Fruit fly (Drosophila melanogaster) whole organism, embryonic: ENCODE data around the gene CG14341.
A peak's percentile ranks its signal among the peaks of the same experiment; 100 is the strongest.

Experiments
- Atf6 ChIP-seq: fragments of 200-800 bp; sonication (Bioruptor generic); IDR thresholded peaks from 2 replicates; pipeline ENCODE4 v1.3.6; 2022; ENCODE audit warnings: missing biosample characterization, missing genetic modification characterization
- Blimp-1 ChIP-seq: fragments of 200-800 bp; sonication (Bioruptor generic); optimal IDR thresholded peaks from 3 replicates; lab custom pipeline; 2018; ENCODE audit warnings: missing biosample characterization, missing genetic modification characterization, mild to moderate bottlenecking, moderate library complexity, missing genetic modification reagents
- CG10979 ChIP-seq: fragments of 200-800 bp; sonication (Bioruptor generic); optimal IDR thresholded peaks from 2 replicates; lab custom pipeline; 2018; ENCODE audit warnings: missing biosample characterization, mild to moderate bottlenecking, missing genetic modification characterization, moderate library complexity
- CG11696 ChIP-seq: fragments of 200-800 bp; sonication (Bioruptor generic); IDR thresholded peaks from 2 replicates; pipeline ENCODE4 v1.3.6; 2022; ENCODE audit warnings: missing biosample characterization, missing genetic modification characterization
- CG13424 ChIP-seq: fragments of 200-800 bp; sonication (Bioruptor generic); optimal IDR thresholded peaks from 2 replicates; lab custom pipeline; 2019; ENCODE audit warnings: missing biosample characterization, mild to moderate bottlenecking, missing genetic modification characterization, moderate library complexity
- CG1529 ChIP-seq: fragments of 200-800 bp; sonication (Bioruptor generic); optimal IDR thresholded peaks from 3 replicates; lab custom pipeline; 2018; ENCODE audit warnings: missing biosample characterization, missing genetic modification characterization
- CG17829 ChIP-seq: fragments of 200-800 bp; optimal IDR thresholded peaks from 2 replicates; lab custom pipeline; 2019; ENCODE audit warnings: missing biosample characterization, mild to moderate bottlenecking, missing genetic modification characterization, moderate library complexity
- CG2199 ChIP-seq: fragments of 200-800 bp; sonication (Bioruptor generic); IDR thresholded peaks from 3 replicates; pipeline ENCODE4 v1.3.6; 2022; ENCODE audit warnings: missing biosample characterization, missing genetic modification characterization
- CG2202 ChIP-seq: fragments of 200-800 bp; sonication (Bioruptor generic); optimal IDR thresholded peaks from 2 replicates; lab custom pipeline; 2018; ENCODE audit warnings: missing biosample characterization, mild to moderate bottlenecking, missing genetic modification characterization
- CG2875 ChIP-seq: fragments of 200-800 bp; sonication (Bioruptor generic); optimal IDR thresholded peaks from 2 replicates; lab custom pipeline; 2017; ENCODE audit warnings: missing biosample characterization, mild to moderate bottlenecking, missing genetic modification characterization, missing genetic modification reagents
- CG30020 ChIP-seq: fragments of 200-800 bp; optimal IDR thresholded peaks from 2 replicates; lab custom pipeline; 2019; ENCODE audit warnings: missing biosample characterization, mild to moderate bottlenecking, missing genetic modification characterization, moderate library complexity
- CG30431 ChIP-seq: fragments of 200-800 bp; sonication (Bioruptor generic); optimal IDR thresholded peaks from 2 replicates; lab custom pipeline; 2017; ENCODE audit warnings: missing biosample characterization, missing genetic modification characterization
- CG4360 ChIP-seq: fragments of 200-800 bp; sonication (Bioruptor generic); IDR thresholded peaks from 2 replicates; pipeline ENCODE4 v1.3.6; 2022; ENCODE audit warnings: missing biosample characterization, missing genetic modification characterization
- CG5953 ChIP-seq: fragments of 200-800 bp; sonication (Bioruptor generic); IDR thresholded peaks from 2 replicates; pipeline ENCODE4 v1.3.6; 2022; ENCODE audit warnings: missing biosample characterization, missing genetic modification characterization
- CG8089 ChIP-seq: fragments of 200-800 bp; sonication (Bioruptor generic); optimal IDR thresholded peaks from 3 replicates; lab custom pipeline; 2016; ENCODE audit warnings: missing biosample characterization, missing genetic modification characterization
- CG9797 ChIP-seq: fragments of 200-800 bp; sonication (Bioruptor generic); optimal IDR thresholded peaks from 3 replicates; lab custom pipeline; 2018; ENCODE audit warnings: missing biosample characterization, mild to moderate bottlenecking, missing genetic modification characterization
- Dad ChIP-seq: fragments of 200-800 bp; sonication (Bioruptor generic); optimal IDR thresholded peaks from 3 replicates; lab custom pipeline; 2016; ENCODE audit warnings: missing biosample characterization, missing genetic modification characterization
- E2f2 ChIP-seq: fragments of 200-800 bp; sonication (Bioruptor generic); IDR thresholded peaks from 2 replicates; pipeline ENCODE4 v1.3.6; 2022; ENCODE audit warnings: missing biosample characterization, missing genetic modification characterization
- Fer3 ChIP-seq: fragments of 200-800 bp; sonication (Bioruptor generic); optimal IDR thresholded peaks from 2 replicates; lab custom pipeline; 2018; ENCODE audit warnings: missing biosample characterization, mild to moderate bottlenecking, missing genetic modification characterization, moderate library complexity
- HHEX ChIP-seq: fragments of 200-800 bp; sonication (Bioruptor generic); optimal IDR thresholded peaks from 3 replicates; lab custom pipeline; 2017; ENCODE audit warnings: missing biosample characterization, mild to moderate bottlenecking, missing genetic modification characterization, missing genetic modification reagents
- HLH4C ChIP-seq: fragments of 200-800 bp; sonication (Bioruptor generic); IDR thresholded peaks from 3 replicates; pipeline ENCODE4 v1.3.6; 2022; ENCODE audit warnings: missing biosample characterization, missing genetic modification characterization; ENCODE audit not compliant: partially characterized antibody
- HLH54F ChIP-seq: fragments of 200-800 bp; sonication (Bioruptor generic); optimal IDR thresholded peaks from 3 replicates; lab custom pipeline; 2016; ENCODE audit warnings: missing biosample characterization, missing genetic modification characterization
- Hr3 ChIP-seq: fragments of 200-800 bp; sonication (Bioruptor generic); optimal IDR thresholded peaks from 3 replicates; lab custom pipeline; 2016; ENCODE audit warnings: missing biosample characterization, missing genetic modification characterization
- NC2β ChIP-seq: fragments of 200-800 bp; sonication (Bioruptor generic); optimal IDR thresholded peaks from 2 replicates; lab custom pipeline; 2016; ENCODE audit warnings: missing biosample characterization, missing genetic modification characterization
- Rfx ChIP-seq: fragments of 200-800 bp; sonication (Bioruptor generic); IDR thresholded peaks from 2 replicates; pipeline ENCODE4 v1.3.6; 2022; ENCODE audit warnings: missing biosample characterization, missing genetic modification characterization
- Scr ChIP-seq: fragments of 200-800 bp; sonication (Bioruptor generic); IDR thresholded peaks from 2 replicates; pipeline ENCODE4 v1.3.6; 2022; ENCODE audit warnings: missing biosample characterization, missing genetic modification characterization; ENCODE audit not compliant: partially characterized antibody
- Spps ChIP-seq: fragments of 200-800 bp; sonication (Bioruptor generic); optimal IDR thresholded peaks from 2 replicates; lab custom pipeline; 2018; ENCODE audit warnings: missing biosample characterization, mild to moderate bottlenecking, missing genetic modification characterization
- Taf1 ChIP-seq: fragments of 200-800 bp; sonication (Bioruptor generic); IDR thresholded peaks from 2 replicates; pipeline ENCODE4 v1.3.6; 2022; ENCODE audit warnings: missing biosample characterization, missing genetic modification characterization
- ase ChIP-seq: fragments of 200-800 bp; sonication (Bioruptor generic); IDR thresholded peaks from 3 replicates; pipeline ENCODE4 v1.3.6; 2022; ENCODE audit warnings: missing biosample characterization, missing genetic modification characterization
- btn ChIP-seq: fragments of 200-800 bp; sonication (Bioruptor generic); optimal IDR thresholded peaks from 2 replicates; lab custom pipeline; 2016; ENCODE audit warnings: missing biosample characterization, missing genetic modification characterization
- caup ChIP-seq: fragments of 200-800 bp; sonication (Bioruptor generic); optimal IDR thresholded peaks from 3 replicates; lab custom pipeline; 2017; ENCODE audit warnings: missing biosample characterization, mild to moderate bottlenecking, missing genetic modification characterization, moderate library complexity; ENCODE audit not compliant: severe bottlenecking
- chinmo ChIP-seq: fragments of 200-800 bp; sonication (Bioruptor generic); IDR thresholded peaks from 4 replicates; pipeline ENCODE4 v1.3.6; 2022; ENCODE audit warnings: missing biosample characterization, missing genetic modification characterization; ENCODE audit not compliant: partially characterized antibody
- da ChIP-seq: fragments of 200-800 bp; sonication (Bioruptor generic); optimal IDR thresholded peaks from 2 replicates; lab custom pipeline; 2016; ENCODE audit warnings: missing biosample characterization, missing genetic modification characterization
- dan ChIP-seq: fragments of 200-800 bp; sonication (Bioruptor generic); IDR thresholded peaks from 2 replicates; pipeline ENCODE4 v1.3.6; 2022; ENCODE audit warnings: missing biosample characterization, missing genetic modification characterization
- dimm ChIP-seq: fragments of 200-800 bp; sonication (Bioruptor generic); IDR thresholded peaks from 2 replicates; pipeline ENCODE4 v1.3.6; 2022; ENCODE audit warnings: missing biosample characterization, missing genetic modification characterization
- dmrt99B ChIP-seq: fragments of 200-800 bp; sonication (Bioruptor generic); optimal IDR thresholded peaks from 2 replicates; lab custom pipeline; 2018; ENCODE audit warnings: missing biosample characterization, mild to moderate bottlenecking, missing genetic modification characterization, moderate library complexity
- ewg ChIP-seq: fragments of 200-800 bp; sonication (Bioruptor generic); optimal IDR thresholded peaks from 3 replicates; lab custom pipeline; 2017; ENCODE audit warnings: mild to moderate bottlenecking, missing biosample characterization, missing genetic modification reagents, missing genetic modification characterization
- hkb ChIP-seq, 2 experiments: fragments of 200-800 bp in 1 of 2; fragments of >200 bp in 1 of 2; sonication (Bioruptor generic) in 1 of 2; IDR thresholded peaks in 1 of 2; optimal IDR thresholded peaks in 1 of 2; 2 replicates each; pipeline versions ENCODE4 v1.3.6 to Lab custom; 2017 to 2022; ENCODE audit warnings: missing biosample characterization in 1 of 2, missing genetic modification characterization in 1 of 2
- kni ChIP-seq: fragments of 200-800 bp; sonication (Bioruptor generic); optimal IDR thresholded peaks from 3 replicates; lab custom pipeline; 2017; ENCODE audit warnings: mild to moderate bottlenecking, missing biosample characterization, missing genetic modification reagents, missing genetic modification characterization
- phol ChIP-seq: fragments of 200-800 bp; sonication (Bioruptor generic); optimal IDR thresholded peaks from 3 replicates; lab custom pipeline; 2018; ENCODE audit warnings: missing biosample characterization, mild to moderate bottlenecking, missing genetic modification characterization, moderate library complexity
- pros ChIP-seq: fragments of 200-800 bp; sonication (Bioruptor generic); optimal IDR thresholded peaks from 3 replicates; lab custom pipeline; 2019; ENCODE audit warnings: missing biosample characterization, mild to moderate bottlenecking, missing genetic modification characterization, moderate library complexity
- psq ChIP-seq: fragments of 200-800 bp; sonication (Bioruptor generic); optimal IDR thresholded peaks from 2 replicates; lab custom pipeline; 2017; ENCODE audit warnings: missing biosample characterization, missing genetic modification characterization
- pum ChIP-seq: fragments of 200-800 bp; sonication (Bioruptor generic); optimal IDR thresholded peaks from 2 replicates; lab custom pipeline; 2016; ENCODE audit warnings: missing biosample characterization, missing genetic modification characterization
- sna ChIP-seq: fragments of 200-800 bp; sonication (Bioruptor generic); IDR thresholded peaks from 2 replicates; pipeline ENCODE4 v1.3.6; 2022; ENCODE audit warnings: missing biosample characterization, missing genetic modification characterization; ENCODE audit not compliant: partially characterized antibody
- so ChIP-seq: fragments of 200-800 bp; sonication (Bioruptor generic); IDR thresholded peaks from 3 replicates; pipeline ENCODE4 v1.3.6; 2022; ENCODE audit warnings: missing biosample characterization, missing genetic modification characterization
- vnd ChIP-seq: fragments of 200-800 bp; sonication (Bioruptor generic); IDR thresholded peaks from 3 replicates; pipeline ENCODE4 v1.3.6; 2022; ENCODE audit warnings: missing biosample characterization, missing genetic modification characterization; ENCODE audit not compliant: partially characterized antibody
- wek ChIP-seq: fragments of 200-800 bp; sonication (Bioruptor generic); optimal IDR thresholded peaks from 3 replicates; lab custom pipeline; 2018; ENCODE audit warnings: missing biosample characterization, mild to moderate bottlenecking, missing genetic modification characterization, moderate library complexity
- yki ChIP-seq: fragments of >200 bp; optimal IDR thresholded peaks from 3 replicates; lab custom pipeline; 2018
- zen ChIP-seq: fragments of 200-800 bp; sonication (Bioruptor generic); optimal IDR thresholded peaks from 3 replicates; lab custom pipeline; 2018; ENCODE audit warnings: missing biosample characterization, mild to moderate bottlenecking, missing genetic modification characterization, moderate library complexity
- zen2 ChIP-seq: fragments of 200-800 bp; sonication (Bioruptor generic); IDR thresholded peaks from 3 replicates; pipeline ENCODE4 v1.3.6; 2022; ENCODE audit warnings: missing biosample characterization, missing genetic modification characterization; ENCODE audit not compliant: partially characterized antibody

Gene CG14341

dm6 chr2L:1172704-1173107 is 6.4 kb downstream of the CG14341 start, which contains the start of the genes Charon and CG4887 (continued):
- TF ChIP-seq Taf1 (GFP tag; lab: Robert Waterston, UW) (peak; percentile 65; the same call in 1 of the 2 replicates), chinmo (no peak), dan (no peak), Blimp-1 (no peak), CG2875 (GFP tag; lab: Kevin White, UChicago) (no peak), CG10979 (tag; lab: Kevin White, UChicago) (peak; percentile 71), Atf6 (GFP tag; lab: Robert Waterston, UW) (peak; percentile 75), zen2 (GFP tag; lab: Robert Waterston, UW) (no peak), btn (GFP tag; lab: Kevin White, UChicago) (no peak), zen (tag; lab: Kevin White, UChicago) (peak; percentile 68), wek (no peak), CG2202 (tag; lab: Kevin White, UChicago) (peak; percentile 51), Hr3 (GFP tag; lab: Kevin White, UChicago) (peak; percentile 83), phol (tag; lab: Kevin White, UChicago) (peak; percentile 89), hkb (optimal IDR thresholded peaks at IDR 0.05; lab: Kevin White, UChicago) (no peak), hkb (GFP tag; IDR thresholded peaks at IDR 0.05; lab: Robert Waterston, UW) (peak; percentile 76), yki (lab: Kevin White, UChicago) (no peak), sna (peak; percentile 69), HLH54F (GFP tag; lab: Kevin White, UChicago) (peak; percentile 90), Dad (GFP tag; lab: Kevin White, UChicago) (peak; percentile 82), vnd (GFP tag; lab: Robert Waterston, UW) (peak; percentile 68), dimm (GFP tag; lab: Robert Waterston, UW) (0 out of 2 replicates have a peak, but pooled peaks have one; percentile 35), CG9797 (peak; percentile 5), dmrt99B (tag; lab: Kevin White, UChicago) (no peak), Spps (tag; lab: Kevin White, UChicago) (peak; percentile 53), Rfx (peak; percentile 91), HHEX (peak; percentile 73), CG13424 (tag; lab: Kevin White, UChicago) (peak; percentile 90), CG17829 (tag; lab: Kevin White, UChicago) (peak; percentile 77), ase (peak; percentile 74), pros (no peak), kni (GFP tag; lab: Kevin White, UChicago) (no peak), Fer3 (tag; lab: Kevin White, UChicago) (peak; percentile 82), NC2β (GFP tag; lab: Kevin White, UChicago) (peak; percentile 79), ewg (GFP tag; lab: Kevin White, UChicago) (peak; percentile 61), caup (GFP tag; lab: Kevin White, UChicago) (peak; percentile 73), HLH4C (GFP tag; lab: Robert Waterston, UW) (peak; percentile 57; the same call in 2 of the 3 replicates), CG30020 (tag; lab: Kevin White, UChicago) (no peak), CG4360 (GFP tag; lab: Robert Waterston, UW) (no peak), Scr (GFP tag; lab: Robert Waterston, UW) (peak; percentile 82), CG8089 (GFP tag; lab: Kevin White, UChicago) (peak; percentile 79), CG5953 (GFP tag; lab: Robert Waterston, UW) (peak; percentile 33; the same call in 1 of the 2 replicates), CG2199 (no peak), psq (GFP tag; lab: Kevin White, UChicago) (peak; percentile 23), CG30431 (GFP tag; lab: Kevin White, UChicago) (peak; percentile 57), CG1529 (GFP tag; lab: Kevin White, UChicago) (no peak), da (peak; percentile 40), E2f2 (GFP tag; lab: Robert Waterston, UW) (peak; percentile 65; the same call in 1 of the 2 replicates), CG11696 (no peak), so (GFP tag; lab: Robert Waterston, UW) (peak; percentile 11; the same call in 1 of the 3 replicates), pum (GFP tag; lab: Kevin White, UChicago) (peak; percentile 90)
